Fruit fly (Drosophila melanogaster) whole organism, embryonic: ENCODE data around the gene wisp.
A peak's percentile ranks its signal among the peaks of the same experiment; 100 is the strongest.

Source experiments
- ATbp ChIP-seq: fragments of 200-800 bp; sonication (Bioruptor generic); optimal IDR thresholded peaks from 2 replicates; lab custom pipeline; 2017; ENCODE audit warnings: missing biosample characterization, mild to moderate bottlenecking, missing genetic modification characterization, missing genetic modification reagents
- Antp ChIP-seq: fragments of 200-800 bp; sonication (Bioruptor generic); optimal IDR thresholded peaks from 3 replicates; lab custom pipeline; 2016; ENCODE audit warnings: missing biosample characterization, missing genetic modification characterization
- BtbVII ChIP-seq: fragments of 200-800 bp; sonication (Bioruptor generic); optimal IDR thresholded peaks from 3 replicates; lab custom pipeline; 2017; ENCODE audit warnings: missing biosample characterization, mild to moderate bottlenecking, missing genetic modification characterization
- CG10147 ChIP-seq: fragments of 200-800 bp; sonication (Bioruptor generic); optimal IDR thresholded peaks from 2 replicates; lab custom pipeline; 2019; ENCODE audit warnings: missing biosample characterization, mild to moderate bottlenecking, missing genetic modification characterization, moderate library complexity
- CG10209 ChIP-seq: fragments of 200-800 bp; sonication (Bioruptor generic); optimal IDR thresholded peaks from 3 replicates; lab custom pipeline; 2017; ENCODE audit warnings: missing biosample characterization, mild to moderate bottlenecking, missing genetic modification characterization, missing genetic modification reagents
- CG14965 ChIP-seq: fragments of 200-800 bp; sonication (Bioruptor generic); optimal IDR thresholded peaks from 2 replicates; lab custom pipeline; 2016; ENCODE audit warnings: missing biosample characterization, missing genetic modification characterization, borderline replicate concordance
- CG15011 ChIP-seq: fragments of 200-800 bp; sonication (Bioruptor generic); optimal IDR thresholded peaks from 3 replicates; lab custom pipeline; 2018; ENCODE audit warnings: missing biosample characterization, mild to moderate bottlenecking, missing genetic modification characterization
- CG1647 ChIP-seq: fragments of 200-800 bp; sonication (Bioruptor generic); optimal IDR thresholded peaks from 3 replicates; lab custom pipeline; 2016; ENCODE audit warnings: missing biosample characterization, missing genetic modification characterization
- CG17359 ChIP-seq: fragments of 200-800 bp; sonication (Bioruptor generic); optimal IDR thresholded peaks from 3 replicates; lab custom pipeline; 2018; ENCODE audit warnings: missing biosample characterization, mild to moderate bottlenecking, missing genetic modification characterization, moderate library complexity
- CG17912 ChIP-seq: fragments of 200-800 bp; sonication (Bioruptor generic); optimal IDR thresholded peaks from 2 replicates; lab custom pipeline; 2018; ENCODE audit warnings: missing biosample characterization, mild to moderate bottlenecking, missing genetic modification characterization
- CG1832 ChIP-seq: fragments of 200-800 bp; sonication (Bioruptor generic); optimal IDR thresholded peaks from 2 replicates; lab custom pipeline; 2017; ENCODE audit warnings: missing biosample characterization, mild to moderate bottlenecking, missing genetic modification characterization, inconsistent platforms
- CG32767 ChIP-seq: fragments of 200-800 bp; sonication (Bioruptor generic); IDR thresholded peaks from 2 replicates; pipeline ENCODE4 v1.3.6; 2022; ENCODE audit warnings: missing biosample characterization, missing genetic modification characterization
- CG6272 ChIP-seq: fragments of 200-800 bp; sonication (Bioruptor generic); IDR thresholded peaks from 2 replicates; pipeline ENCODE4 v1.3.6; 2022; ENCODE audit warnings: missing biosample characterization, missing genetic modification characterization
- CG6654 ChIP-seq: fragments of 200-800 bp; sonication (Bioruptor generic); optimal IDR thresholded peaks from 2 replicates; lab custom pipeline; 2017; ENCODE audit warnings: missing biosample characterization, mild to moderate bottlenecking, missing genetic modification characterization
- CG6689 ChIP-seq: fragments of 200-800 bp; sonication (Bioruptor generic); IDR thresholded peaks from 2 replicates; pipeline ENCODE4 v1.3.6; 2022; ENCODE audit warnings: missing biosample characterization, missing genetic modification characterization
- CG7372 ChIP-seq: fragments of 200-800 bp; sonication (Bioruptor generic); IDR thresholded peaks from 2 replicates; pipeline ENCODE4 v1.3.6; 2022; ENCODE audit warnings: missing biosample characterization, missing genetic modification characterization
- CG7963 ChIP-seq: fragments of 200-800 bp; sonication (Bioruptor generic); IDR thresholded peaks from 3 replicates; pipeline ENCODE4 v1.3.6; 2022; ENCODE audit warnings: missing biosample characterization, missing genetic modification characterization; ENCODE audit not compliant: partially characterized antibody
- CG8478 ChIP-seq: fragments of >200 bp; optimal IDR thresholded peaks from 2 replicates; lab custom pipeline; 2018
- CoRest ChIP-seq: fragments of 200-800 bp; sonication (Bioruptor generic); optimal IDR thresholded peaks from 3 replicates; lab custom pipeline; 2018; ENCODE audit warnings: missing biosample characterization, mild to moderate bottlenecking, missing genetic modification characterization, moderate library complexity
- Dref ChIP-seq: fragments of 200-800 bp; sonication (Bioruptor generic); IDR thresholded peaks from 2 replicates; pipeline ENCODE4 v1.3.6; 2022; ENCODE audit warnings: missing biosample characterization, missing genetic modification characterization
- Hand ChIP-seq: fragments of 200-800 bp; sonication (Bioruptor generic); optimal IDR thresholded peaks from 2 replicates; lab custom pipeline; 2017; ENCODE audit warnings: mild to moderate bottlenecking, missing biosample characterization, missing genetic modification reagents, missing genetic modification characterization
- Hr3 ChIP-seq: fragments of 200-800 bp; sonication (Bioruptor generic); optimal IDR thresholded peaks from 3 replicates; lab custom pipeline; 2016; ENCODE audit warnings: missing biosample characterization, missing genetic modification characterization
- Lim3 ChIP-seq: fragments of 200-800 bp; sonication (Bioruptor generic); IDR thresholded peaks from 2 replicates; pipeline ENCODE4 v1.3.6; 2022; ENCODE audit warnings: missing biosample characterization, missing genetic modification characterization
- Max ChIP-seq: fragments of 200-800 bp; sonication (Bioruptor generic); optimal IDR thresholded peaks from 2 replicates; lab custom pipeline; 2016; ENCODE audit warnings: missing biosample characterization, mild to moderate bottlenecking, missing genetic modification characterization
- NFAT ChIP-seq: fragments of 200-800 bp; sonication (Bioruptor generic); IDR thresholded peaks from 2 replicates; pipeline ENCODE4 v1.3.6; 2022; ENCODE audit warnings: missing biosample characterization, missing genetic modification characterization
- Rfx ChIP-seq: fragments of 200-800 bp; sonication (Bioruptor generic); IDR thresholded peaks from 2 replicates; pipeline ENCODE4 v1.3.6; 2022; ENCODE audit warnings: missing biosample characterization, missing genetic modification characterization
- TFAM ChIP-seq: fragments of 200-800 bp; sonication (Bioruptor generic); optimal IDR thresholded peaks from 2 replicates; lab custom pipeline; 2017; ENCODE audit warnings: missing biosample characterization, missing genetic modification characterization, inconsistent platforms
- Tbp ChIP-seq: fragments of >200 bp; optimal IDR thresholded peaks from 2 replicates; lab custom pipeline; 2018; ENCODE audit warnings: missing biosample characterization, missing genetic modification characterization
- Usf ChIP-seq: fragments of 200-800 bp; sonication (Bioruptor generic); optimal IDR thresholded peaks from 2 replicates; lab custom pipeline; 2017; ENCODE audit warnings: missing genotype, missing biosample characterization, missing genetic modification characterization
- Xrp1 ChIP-seq: fragments of 200-800 bp; sonication (Bioruptor generic); IDR thresholded peaks from 2 replicates; pipeline ENCODE4 v1.3.6; 2022; ENCODE audit warnings: missing biosample characterization, missing genetic modification characterization
- az2 ChIP-seq: fragments of 200-800 bp; sonication (Bioruptor generic); optimal IDR thresholded peaks from 3 replicates; lab custom pipeline; 2016; ENCODE audit warnings: missing biosample characterization, missing genetic modification characterization
- ci ChIP-seq: fragments of 200-800 bp; sonication (Bioruptor generic); IDR thresholded peaks from 3 replicates; pipeline ENCODE4 v1.3.6; 2022; ENCODE audit warnings: missing biosample characterization, missing genetic modification characterization
- danr ChIP-seq: fragments of 200-800 bp; sonication (Bioruptor generic); IDR thresholded peaks from 2 replicates; pipeline ENCODE4 v1.3.6; 2022; ENCODE audit warnings: missing biosample characterization, missing genetic modification characterization
- emc ChIP-seq: fragments of 200-800 bp; sonication (Bioruptor generic); optimal IDR thresholded peaks from 2 replicates; lab custom pipeline; 2016; ENCODE audit warnings: missing biosample characterization, missing genetic modification characterization
- eyg ChIP-seq: fragments of 200-800 bp; sonication (Bioruptor generic); optimal IDR thresholded peaks from 3 replicates; lab custom pipeline; 2016; ENCODE audit warnings: missing biosample characterization, missing genetic modification characterization
- gcm ChIP-seq: fragments of 200-800 bp; sonication (Bioruptor generic); optimal IDR thresholded peaks from 2 replicates; lab custom pipeline; 2019; ENCODE audit warnings: missing biosample characterization, mild to moderate bottlenecking, missing genetic modification characterization, moderate library complexity
- gem ChIP-seq: fragments of 200-800 bp; sonication (Bioruptor generic); optimal IDR thresholded peaks from 2 replicates; lab custom pipeline; 2019; ENCODE audit warnings: missing biosample characterization, mild to moderate bottlenecking, missing genetic modification characterization, moderate library complexity
- gfzf ChIP-seq: fragments of 200-800 bp; sonication (Bioruptor generic); optimal IDR thresholded peaks from 2 replicates; lab custom pipeline; 2016; ENCODE audit warnings: missing biosample characterization, mild to moderate bottlenecking, missing genetic modification characterization, moderate library complexity
- grn ChIP-seq: fragments of 200-800 bp; sonication (Bioruptor generic); optimal IDR thresholded peaks from 3 replicates; lab custom pipeline; 2017; ENCODE audit warnings: missing biosample characterization, missing genetic modification characterization
- hb ChIP-seq: fragments of 200-800 bp; sonication (Bioruptor generic); IDR thresholded peaks from 3 replicates; pipeline ENCODE4 v1.3.6; 2022; ENCODE audit warnings: missing biosample characterization, missing genetic modification characterization; ENCODE audit not compliant: partially characterized antibody
- insv ChIP-seq, 2 experiments: fragments of 200-800 bp; sonication (Bioruptor generic); optimal IDR thresholded peaks; 3 replicates each; lab custom pipeline; 2016 to 2018; ENCODE audit warnings: missing biosample characterization in 2 of 2, missing genetic modification characterization in 2 of 2
- kay ChIP-seq: fragments of 200-800 bp; sonication (Bioruptor generic); optimal IDR thresholded peaks from 2 replicates; lab custom pipeline; 2016; ENCODE audit warnings: missing biosample characterization, missing genetic modification characterization
- lab ChIP-seq: fragments of 200-800 bp; sonication (Bioruptor generic); optimal IDR thresholded peaks from 3 replicates; lab custom pipeline; 2017; ENCODE audit warnings: missing biosample characterization, missing genetic modification characterization, mild to moderate bottlenecking, moderate library complexity, missing genetic modification reagents
- lola ChIP-seq, 3 experiments: fragments of >200 bp in 2 of 3; fragments of 200-800 bp in 1 of 3; sonication (Bioruptor generic) in 1 of 3; optimal IDR thresholded peaks; 2 replicates each; lab custom pipeline; 2017 to 2019; ENCODE audit warnings: missing biosample characterization in 3 of 3, missing genetic modification characterization in 3 of 3, mild to moderate bottlenecking in 1 of 3, moderate library complexity in 1 of 3
- pb ChIP-seq: fragments of 200-800 bp; sonication (Bioruptor generic); optimal IDR thresholded peaks from 3 replicates; lab custom pipeline; 2016; ENCODE audit warnings: missing biosample characterization, missing genetic modification characterization
- pho ChIP-seq: fragments of 200-800 bp; sonication (Bioruptor generic); optimal IDR thresholded peaks from 2 replicates; lab custom pipeline; 2016; ENCODE audit warnings: missing biosample characterization, missing genetic modification characterization
- sens ChIP-seq: fragments of 200-800 bp; sonication (Bioruptor generic); peaks from one replicate; lab custom pipeline; 2016; ENCODE audit warnings: missing biosample characterization, missing genetic modification characterization
- sna ChIP-seq: fragments of 200-800 bp; sonication (Bioruptor generic); IDR thresholded peaks from 2 replicates; pipeline ENCODE4 v1.3.6; 2022; ENCODE audit warnings: missing biosample characterization, missing genetic modification characterization; ENCODE audit not compliant: partially characterized antibody
- stc ChIP-seq: fragments of 200-800 bp; sonication (Bioruptor generic); IDR thresholded peaks from 2 replicates; pipeline ENCODE4 v1.3.6; 2022; ENCODE audit warnings: missing biosample characterization, missing genetic modification characterization
- tx ChIP-seq: fragments of 200-800 bp; sonication (Bioruptor generic); optimal IDR thresholded peaks from 2 replicates; lab custom pipeline; 2016; ENCODE audit warnings: missing biosample characterization, missing genetic modification characterization
- wor ChIP-seq: fragments of 200-800 bp; sonication (Bioruptor generic); IDR thresholded peaks from 2 replicates; pipeline ENCODE4 v1.3.6; 2022; ENCODE audit warnings: missing biosample characterization, missing genetic modification characterization
- zen ChIP-seq: fragments of 200-800 bp; sonication (Bioruptor generic); optimal IDR thresholded peaks from 3 replicates; lab custom pipeline; 2018; ENCODE audit warnings: missing biosample characterization, mild to moderate bottlenecking, missing genetic modification characterization, moderate library complexity

The wisp gene

DNA sequence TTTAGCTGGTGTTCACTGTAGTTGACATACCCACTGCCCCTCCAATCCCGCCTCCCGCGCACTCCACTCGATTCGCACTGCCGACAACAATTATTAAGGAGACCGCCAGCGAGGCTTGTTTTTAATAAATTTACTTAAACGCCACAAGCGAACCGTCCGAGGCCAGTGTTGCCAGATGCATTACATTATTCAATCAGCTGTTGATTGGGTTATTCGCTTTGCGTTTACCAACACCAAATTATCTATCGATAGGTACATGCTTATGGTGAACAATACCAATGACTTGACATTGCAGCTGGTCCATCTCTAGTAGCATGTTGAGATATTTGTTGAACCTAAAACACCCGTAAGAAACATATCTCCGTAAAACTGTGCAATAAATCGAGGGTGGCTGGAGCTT, 6.8 kb upstream of the wisp start, which contains the start of the genes CG10353 and SelG (continued):
- no peak for TF ChIP-seq kay (GFP tag; lab: Kevin White, UChicago)
- peak; percentile 63; the same call in 2 of the 3 replicates for TF ChIP-seq CG7963
- TF ChIP-seq tx (GFP tag; lab: Kevin White, UChicago), result no peak
- peak; percentile 11 for TF ChIP-seq Hr3 (GFP tag; lab: Kevin White, UChicago)
- no peak for TF ChIP-seq CG6654 (GFP tag; lab: Kevin White, UChicago)
- TF ChIP-seq Usf (GFP tag; lab: Kevin White, UChicago), result no peak
- TF ChIP-seq ci (GFP tag; lab: Robert Waterston, UW), result peak; percentile 56; the same call in 2 of the 3 replicates
- TF ChIP-seq CG14965 (GFP tag; lab: Kevin White, UChicago), result no peak
- peak; percentile 37 for TF ChIP-seq gfzf (GFP tag; lab: Kevin White, UChicago)
- TF ChIP-seq CG15011 (GFP tag; lab: Kevin White, UChicago), result no peak
- no peak for TF ChIP-seq CG8478 (lab: Kevin White, UChicago)
- TF ChIP-seq Tbp (GFP tag; lab: Kevin White, UChicago), result no peak
- TF ChIP-seq hb, result peak; percentile 75
- TF ChIP-seq CG7372, result no peak
- peak; percentile 51 for TF ChIP-seq lab
- peak; percentile 49 for TF ChIP-seq Max (GFP tag; lab: Kevin White, UChicago)
- no peak for TF ChIP-seq pho (GFP tag; lab: Kevin White, UChicago)
- no peak for TF ChIP-seq emc (GFP tag; lab: Kevin White, UChicago)
- peak; percentile 11 for TF ChIP-seq gem (tag; lab: Kevin White, UChicago)
- TF ChIP-seq gcm (GFP tag; lab: Kevin White, UChicago), result no peak
- TF ChIP-seq TFAM (GFP tag; lab: Kevin White, UChicago), result no peak
- TF ChIP-seq CG6689 (GFP tag; lab: Robert Waterston, UW), result no peak
- no peak for TF ChIP-seq ATbp (GFP tag; lab: Kevin White, UChicago)
- TF ChIP-seq Lim3 (GFP tag; lab: Robert Waterston, UW), result no peak
- TF ChIP-seq CG10209, result no peak
- no peak for TF ChIP-seq BtbVII (GFP tag; lab: Kevin White, UChicago)
- no peak for TF ChIP-seq CG32767 (GFP tag; lab: Robert Waterston, UW)
- no peak for TF ChIP-seq CG17359 (tag; lab: Kevin White, UChicago)
- no peak for TF ChIP-seq az2
- TF ChIP-seq Hand (GFP tag; lab: Kevin White, UChicago), result no peak
- no peak for TF ChIP-seq grn (GFP tag; lab: Kevin White, UChicago)
- TF ChIP-seq CoRest (tag; lab: Kevin White, UChicago), result peak; percentile 0
- peak; percentile 85 for TF ChIP-seq sens (GFP tag; lab: Kevin White, UChicago)
- peak; percentile 76 for TF ChIP-seq sna
- TF ChIP-seq Dref (GFP tag; lab: Robert Waterston, UW), result peak; percentile 77
- TF ChIP-seq pb (GFP tag; lab: Kevin White, UChicago), result no peak
- peak; percentile 47; the same call in 1 of the 2 replicates for TF ChIP-seq NFAT (GFP tag; lab: Robert Waterston, UW)
- no peak for TF ChIP-seq stc
- peak; percentile 38 for TF ChIP-seq CG1647 (GFP tag; lab: Kevin White, UChicago)
- TF ChIP-seq insv (GFP tag; optimal IDR thresholded peaks at IDR 0.05; lab: Kevin White, UChicago), result no peak
- TF ChIP-seq lola (GFP tag; optimal IDR thresholded peaks at IDR 0.05; lab: Kevin White, UChicago), result no peak
- TF ChIP-seq CG1832 (GFP tag; lab: Kevin White, UChicago), result no peak
- TF ChIP-seq Xrp1 (GFP tag; lab: Robert Waterston, UW), result no peak
- no peak for TF ChIP-seq CG6272
- peak; percentile 66 for TF ChIP-seq Antp
- peak; percentile 59 for TF ChIP-seq Rfx (GFP tag; lab: Robert Waterston, UW)
- TF ChIP-seq zen (tag; lab: Kevin White, UChicago), result peak; percentile 25
- TF ChIP-seq wor (GFP tag; lab: Robert Waterston, UW), result no peak
- no peak for TF ChIP-seq CG10147 (GFP tag; lab: Kevin White, UChicago)
- TF ChIP-seq eyg, result peak; percentile 38
- no peak for TF ChIP-seq danr (GFP tag; lab: Robert Waterston, UW)
- no peak for TF ChIP-seq CG17912
